Worm (Caenorhabditis elegans) whole organism, L3 larva: ENCODE results near the gene alfa-1.

Source experiments
- aly-2 ChIP-seq: fragments of 150-350 bp; optimal IDR thresholded peaks from 2 replicates; lab custom pipeline; 2014; ENCODE audit warnings: missing biosample characterization, missing genetic modification characterization
- ceh-16 ChIP-seq: sonication (generic microtip); optimal IDR thresholded peaks from 2 replicates; lab custom pipeline; 2017; ENCODE audit warnings: missing biosample characterization, missing genetic modification characterization
- elt-2 ChIP-seq: sonication (generic microtip); optimal IDR thresholded peaks from 2 replicates; lab custom pipeline; 2016; ENCODE audit warnings: missing genetic modification reagents, mild to moderate bottlenecking, missing genetic modification characterization, missing compliant biosample characterization
- lin-15B ChIP-seq: fragments of 150-350 bp; optimal IDR thresholded peaks from 2 replicates; lab custom pipeline; 2014; ENCODE audit warnings: missing biosample characterization, missing genetic modification characterization
- nhr-11 ChIP-seq: fragments of 150-350 bp; optimal IDR thresholded peaks from 2 replicates; lab custom pipeline; 2014; ENCODE audit warnings: missing biosample characterization, missing genetic modification characterization
- nhr-28 ChIP-seq: fragments of 150-350 bp; optimal IDR thresholded peaks from 2 replicates; lab custom pipeline; 2014; ENCODE audit warnings: missing biosample characterization, missing genetic modification characterization
- nhr-67 ChIP-seq: fragments of 150-350 bp; optimal IDR thresholded peaks from 2 replicates; lab custom pipeline; 2014; ENCODE audit warnings: missing biosample characterization, missing genetic modification characterization
- pqm-1 ChIP-seq: fragments of 150-350 bp; optimal IDR thresholded peaks from 2 replicates; lab custom pipeline; 2017; ENCODE audit warnings: missing biosample characterization, missing genetic modification characterization, inconsistent platforms
- skn-1 ChIP-seq: fragments of 150-350 bp; optimal IDR thresholded peaks from 2 replicates; lab custom pipeline; 2014; ENCODE audit warnings: missing biosample characterization, missing genetic modification characterization
- snpc-4 ChIP-seq: fragments of 150-350 bp; optimal IDR thresholded peaks from 2 replicates; lab custom pipeline; 2014; ENCODE audit warnings: missing biosample characterization, missing genetic modification characterization
- zag-1 ChIP-seq: fragments of 150-350 bp; optimal IDR thresholded peaks from 2 replicates; lab custom pipeline; 2014; ENCODE audit warnings: missing biosample characterization, missing genetic modification characterization
- ztf-4 ChIP-seq: fragments of 150-350 bp; optimal IDR thresholded peaks from 2 replicates; lab custom pipeline; 2014; ENCODE audit warnings: missing biosample characterization, missing genetic modification characterization

DNA sequence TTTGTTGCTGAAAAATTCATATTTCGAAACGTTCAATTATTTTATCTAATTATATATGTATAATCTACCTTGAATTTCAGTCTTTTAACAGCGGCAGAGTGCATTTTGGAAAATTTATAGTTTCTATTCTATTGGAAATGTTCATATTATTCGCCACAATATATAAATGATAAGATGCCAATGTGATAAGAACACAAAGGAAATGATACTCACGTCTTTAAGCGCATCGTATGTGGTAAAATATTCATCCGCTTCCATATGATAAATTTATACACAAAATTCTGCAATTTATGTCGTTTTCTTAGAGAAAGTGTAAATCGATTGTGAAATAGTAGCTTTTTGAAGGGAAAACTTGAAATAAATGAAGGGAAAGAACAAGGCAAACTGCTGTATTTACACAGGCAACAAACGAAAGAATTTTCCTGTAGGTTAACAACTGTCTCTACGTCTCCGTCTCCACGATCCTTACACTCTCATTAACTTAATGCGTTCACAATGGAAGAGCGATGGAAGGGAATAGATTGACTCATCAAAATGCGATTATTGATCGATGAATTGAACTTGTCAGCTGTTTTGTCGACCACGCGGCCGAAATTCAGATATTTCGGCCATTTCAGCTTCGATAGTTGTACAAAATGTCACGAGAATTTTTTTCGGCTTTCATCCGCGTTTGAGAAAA, at the start of gene alfa-1:
- no peak for TF ChIP-seq nhr-11 (tag; lab: Kevin White, UChicago)
- peak; percentile 70 for TF ChIP-seq pqm-1 (tag; lab: Kevin White, UChicago)
- no peak for TF ChIP-seq snpc-4 (tag; lab: Kevin White, UChicago)
- peak; percentile 84 for TF ChIP-seq elt-2 (tag; lab: Kevin White, UChicago)
- TF ChIP-seq ztf-4 (tag; lab: Kevin White, UChicago) = no peak
- TF ChIP-seq lin-15B (tag; lab: Kevin White, UChicago) = no peak
- TF ChIP-seq aly-2 = no peak
- no peak for TF ChIP-seq skn-1 (tag; lab: Kevin White, UChicago)
- TF ChIP-seq zag-1 = no peak
- no peak for TF ChIP-seq ceh-16
- no peak for TF ChIP-seq nhr-67 (tag; lab: Kevin White, UChicago)
- no peak for TF ChIP-seq nhr-28 (tag; lab: Kevin White, UChicago)
